Fruit fly (Drosophila melanogaster) whole organism, wandering third instar larva: ENCODE data around the gene CG14423.

Experiments used
- Dfd ChIP-seq: fragments of >200 bp; optimal IDR thresholded peaks from 2 replicates; lab custom pipeline; 2017; ENCODE audit warnings: missing biosample characterization, missing genetic modification characterization
- GATAd ChIP-seq: sonication (Bioruptor generic); optimal IDR thresholded peaks from 2 replicates; lab custom pipeline; 2016; ENCODE audit warnings: missing biosample characterization, missing genetic modification characterization
- Hr83 ChIP-seq: fragments of 200-300 bp; sonication (Bioruptor generic); optimal IDR thresholded peaks from 2 replicates; lab custom pipeline; 2016; ENCODE audit warnings: missing biosample characterization, mild to moderate bottlenecking, missing genetic modification characterization, moderate library complexity; ENCODE audit not compliant: poor library complexity, severe bottlenecking
- Mio ChIP-seq: sonication (Bioruptor generic); optimal IDR thresholded peaks from 2 replicates; lab custom pipeline; 2016; ENCODE audit warnings: missing biosample characterization, missing genetic modification characterization
- OdsH ChIP-seq: fragments of 200-800 bp; sonication (Bioruptor generic); optimal IDR thresholded peaks from 2 replicates; lab custom pipeline; 2016; ENCODE audit warnings: missing biosample characterization, mild to moderate bottlenecking, missing genetic modification characterization
- Sp1 ChIP-seq: fragments of 200-800 bp; sonication (Bioruptor generic); optimal IDR thresholded peaks from 3 replicates; lab custom pipeline; 2019; ENCODE audit warnings: missing biosample characterization, mild to moderate bottlenecking, missing genetic modification characterization, moderate library complexity
- br ChIP-seq: fragments of 200-800 bp; sonication (Bioruptor generic); optimal IDR thresholded peaks from 2 replicates; lab custom pipeline; 2016; ENCODE audit warnings: missing biosample characterization, missing genetic modification characterization
- fru ChIP-seq: fragments of 200-800 bp; sonication (Bioruptor generic); optimal IDR thresholded peaks from 3 replicates; lab custom pipeline; 2016; ENCODE audit warnings: missing biosample characterization, mild to moderate bottlenecking, missing genetic modification characterization
- lola ChIP-seq: fragments of >200 bp; optimal IDR thresholded peaks from 2 replicates; lab custom pipeline; 2017; ENCODE audit warnings: missing biosample characterization, missing genetic modification characterization
- psq ChIP-seq: fragments of 200-800 bp; sonication (Bioruptor generic); optimal IDR thresholded peaks from 3 replicates; lab custom pipeline; 2017; ENCODE audit warnings: missing biosample characterization, mild to moderate bottlenecking, missing genetic modification characterization, moderate library complexity
- usp ChIP-seq: fragments of >200 bp; optimal IDR thresholded peaks from 2 replicates; lab custom pipeline; 2017; ENCODE audit warnings: missing biosample characterization, missing genetic modification characterization

- TF ChIP-seq OdsH = no peak
- no peak for TF ChIP-seq Hr83 (GFP tag; lab: Kevin White, UChicago)
- no peak for TF ChIP-seq usp
- no peak for TF ChIP-seq br (GFP tag; lab: Kevin White, UChicago)
- TF ChIP-seq Dfd = no peak
- no peak for TF ChIP-seq fru (GFP tag; lab: Kevin White, UChicago)
- TF ChIP-seq psq (GFP tag; lab: Kevin White, UChicago) = no peak
- TF ChIP-seq lola (GFP tag; lab: Kevin White, UChicago) = no peak
- TF ChIP-seq Mio (GFP tag; lab: Kevin White, UChicago) = no peak
- TF ChIP-seq GATAd (GFP tag; lab: Kevin White, UChicago) = no peak
- TF ChIP-seq Sp1 (GFP tag; lab: Kevin White, UChicago) = no peak
Observed at dm6 chrX:2963790-2964335, 18.7 kb downstream of the CG14423 start.
